Worm (Caenorhabditis elegans) whole organism, L3 larva: Measurements from ENCODE around the gene Y9C2UA.1.

Experiments used
- R02D3.7 ChIP-seq: fragments of 150-350 bp; optimal IDR thresholded peaks from 2 replicates; lab custom pipeline; 2014; ENCODE audit warnings: missing biosample characterization, missing genetic modification characterization
- ZK546.5 ChIP-seq: sonication (generic microtip); optimal IDR thresholded peaks from 2 replicates; lab custom pipeline; 2017; ENCODE audit warnings: missing biosample characterization, missing genetic modification characterization
- aly-2 ChIP-seq: fragments of 150-350 bp; optimal IDR thresholded peaks from 2 replicates; lab custom pipeline; 2014; ENCODE audit warnings: missing biosample characterization, missing genetic modification characterization
- ama-1 ChIP-seq: fragments of 150-350 bp; optimal IDR thresholded peaks from 2 replicates; lab custom pipeline; 2018
- ceh-16 ChIP-seq: sonication (generic microtip); optimal IDR thresholded peaks from 2 replicates; lab custom pipeline; 2017; ENCODE audit warnings: missing biosample characterization, missing genetic modification characterization
- ceh-28 ChIP-seq: fragments of 150-350 bp; optimal IDR thresholded peaks from 2 replicates; lab custom pipeline; 2014; ENCODE audit warnings: missing biosample characterization, missing genetic modification reagents, missing genetic modification characterization
- ceh-82 ChIP-seq: fragments of 150-350 bp; optimal IDR thresholded peaks from 2 replicates; lab custom pipeline; 2014; ENCODE audit warnings: missing biosample characterization, missing genetic modification characterization
- ceh-9 ChIP-seq: sonication (generic microtip); optimal IDR thresholded peaks from 2 replicates; lab custom pipeline; 2018; ENCODE audit warnings: missing biosample characterization, missing genetic modification characterization
- daf-12 ChIP-seq: fragments of 150-350 bp; optimal IDR thresholded peaks from 2 replicates; lab custom pipeline; 2014; ENCODE audit warnings: missing biosample characterization, missing genetic modification reagents, missing genetic modification characterization
- egl-27 ChIP-seq: sonication (generic microtip); optimal IDR thresholded peaks from 4 replicates; lab custom pipeline; 2017; ENCODE audit warnings: missing biosample characterization, missing genetic modification reagents, missing genetic modification characterization
- egl-5 ChIP-seq: fragments of 150-350 bp; optimal IDR thresholded peaks from 2 replicates; lab custom pipeline; 2017; ENCODE audit warnings: missing biosample characterization, missing genetic modification reagents, missing genetic modification characterization, inconsistent platforms
- elt-1 ChIP-seq: fragments of 150-350 bp; optimal IDR thresholded peaks from 2 replicates; lab custom pipeline; 2014; ENCODE audit warnings: missing biosample characterization, missing genetic modification characterization
- elt-2 ChIP-seq: sonication (generic microtip); optimal IDR thresholded peaks from 2 replicates; lab custom pipeline; 2016; ENCODE audit warnings: missing genetic modification reagents, mild to moderate bottlenecking, missing genetic modification characterization, missing compliant biosample characterization
- elt-3 ChIP-seq, 3 experiments: fragments of 150-350 bp in 1 of 3; sonication (generic microtip) in 2 of 3; optimal IDR thresholded peaks; 2 replicates in 2 of 3; 4 replicates in 1 of 3; lab custom pipeline; 2014 to 2017; ENCODE audit warnings: missing biosample characterization in 3 of 3, missing genetic modification characterization in 3 of 3
- eor-1 ChIP-seq, 2 experiments: fragments of 150-350 bp; optimal IDR thresholded peaks; 2 replicates each; lab custom pipeline; 2014 to 2018; ENCODE audit warnings: missing biosample characterization in 2 of 2, missing genetic modification characterization in 2 of 2
- fkh-10 ChIP-seq: sonication (generic microtip); optimal IDR thresholded peaks from 2 replicates; lab custom pipeline; 2017; ENCODE audit warnings: missing biosample characterization, missing genetic modification reagents, missing genetic modification characterization
- fkh-2 ChIP-seq: fragments of 150-350 bp; optimal IDR thresholded peaks from 2 replicates; lab custom pipeline; 2014; ENCODE audit warnings: missing biosample characterization, missing genetic modification reagents, missing genetic modification characterization
- fos-1 ChIP-seq: fragments of 150-350 bp; optimal IDR thresholded peaks from 2 replicates; lab custom pipeline; 2014; ENCODE audit warnings: missing biosample characterization, missing genetic modification characterization
- hmg-11 ChIP-seq: sonication (generic microtip); optimal IDR thresholded peaks from 2 replicates; lab custom pipeline; 2016; ENCODE audit warnings: missing genetic modification characterization, missing compliant biosample characterization
- jun-1 ChIP-seq: fragments of 150-350 bp; optimal IDR thresholded peaks from 2 replicates; lab custom pipeline; 2014; ENCODE audit warnings: missing biosample characterization, missing genetic modification reagents, missing genetic modification characterization
- lin-15B ChIP-seq: fragments of 150-350 bp; optimal IDR thresholded peaks from 2 replicates; lab custom pipeline; 2014; ENCODE audit warnings: missing biosample characterization, missing genetic modification characterization
- lin-39 ChIP-seq: fragments of 150-350 bp; optimal IDR thresholded peaks from 2 replicates; lab custom pipeline; 2018; ENCODE audit warnings: missing biosample characterization, missing genetic modification reagents, missing genetic modification characterization
- lsy-12 ChIP-seq: sonication (generic microtip); optimal IDR thresholded peaks from 2 replicates; lab custom pipeline; 2016; ENCODE audit warnings: mild to moderate bottlenecking, missing genetic modification characterization, missing compliant biosample characterization
- mdl-1 ChIP-seq: fragments of 150-350 bp; optimal IDR thresholded peaks from 2 replicates; lab custom pipeline; 2014; ENCODE audit warnings: missing biosample characterization, missing genetic modification characterization
- mml-1 ChIP-seq: fragments of 150-350 bp; sonication (generic microtip); optimal IDR thresholded peaks from 3 replicates; lab custom pipeline; 2014; ENCODE audit warnings: missing biosample characterization, missing genetic modification characterization
- nfya-1 ChIP-seq: sonication (generic microtip); optimal IDR thresholded peaks from 2 replicates; lab custom pipeline; 2017; ENCODE audit warnings: missing genetic modification characterization, mild to moderate bottlenecking, missing compliant biosample characterization, antibody characterized with exemption, moderate library complexity; ENCODE audit not compliant: insufficient read depth
- nhr-11 ChIP-seq: fragments of 150-350 bp; optimal IDR thresholded peaks from 2 replicates; lab custom pipeline; 2014; ENCODE audit warnings: missing biosample characterization, missing genetic modification characterization
- nhr-12 ChIP-seq: fragments of 150-350 bp; optimal IDR thresholded peaks from 2 replicates; lab custom pipeline; 2014; ENCODE audit warnings: missing biosample characterization, missing genetic modification characterization
- nhr-23 ChIP-seq: fragments of 150-350 bp; optimal IDR thresholded peaks from 2 replicates; lab custom pipeline; 2014; ENCODE audit warnings: missing biosample characterization, missing genetic modification reagents, missing genetic modification characterization
- nhr-237 ChIP-seq: fragments of 150-350 bp; optimal IDR thresholded peaks from 2 replicates; lab custom pipeline; 2014; ENCODE audit warnings: missing biosample characterization, missing genetic modification characterization
- nhr-25 ChIP-seq: sonication (generic microtip); optimal IDR thresholded peaks from 2 replicates; lab custom pipeline; 2017; ENCODE audit warnings: missing biosample characterization, missing genetic modification characterization
- nhr-28 ChIP-seq: fragments of 150-350 bp; optimal IDR thresholded peaks from 2 replicates; lab custom pipeline; 2014; ENCODE audit warnings: missing biosample characterization, missing genetic modification characterization
- nhr-43 ChIP-seq: sonication (generic microtip); optimal IDR thresholded peaks from 2 replicates; lab custom pipeline; 2016; ENCODE audit warnings: mild to moderate bottlenecking, missing genetic modification characterization, missing compliant biosample characterization; ENCODE audit not compliant: poor library complexity, severe bottlenecking
- nhr-67 ChIP-seq: fragments of 150-350 bp; optimal IDR thresholded peaks from 2 replicates; lab custom pipeline; 2014; ENCODE audit warnings: missing biosample characterization, missing genetic modification characterization
- nhr-76 ChIP-seq: fragments of 150-350 bp; sonication (generic microtip); optimal IDR thresholded peaks from 5 replicates; lab custom pipeline; 2014; ENCODE audit warnings: missing biosample characterization, missing genetic modification characterization
- nhr-77 ChIP-seq: fragments of 150-350 bp; optimal IDR thresholded peaks from 2 replicates; lab custom pipeline; 2014; ENCODE audit warnings: missing biosample characterization, missing genetic modification characterization
- pha-4 ChIP-seq: fragments of 150-350 bp; optimal IDR thresholded peaks from 2 replicates; lab custom pipeline; 2014; ENCODE audit warnings: missing biosample characterization, missing genetic modification reagents, missing genetic modification characterization
- pqm-1 ChIP-seq: fragments of 150-350 bp; optimal IDR thresholded peaks from 2 replicates; lab custom pipeline; 2017; ENCODE audit warnings: missing biosample characterization, missing genetic modification characterization, inconsistent platforms
- sea-2 ChIP-seq: fragments of 150-350 bp; sonication (generic microtip); optimal IDR thresholded peaks from 4 replicates; lab custom pipeline; 2014; ENCODE audit warnings: missing biosample characterization, missing genetic modification reagents, missing genetic modification characterization
- skn-1 ChIP-seq: fragments of 150-350 bp; optimal IDR thresholded peaks from 2 replicates; lab custom pipeline; 2014; ENCODE audit warnings: missing biosample characterization, missing genetic modification characterization
- snpc-4 ChIP-seq: fragments of 150-350 bp; optimal IDR thresholded peaks from 2 replicates; lab custom pipeline; 2014; ENCODE audit warnings: missing biosample characterization, missing genetic modification characterization
- tbx-2 ChIP-seq: sonication (generic microtip); optimal IDR thresholded peaks from 2 replicates; lab custom pipeline; 2016; ENCODE audit warnings: mild to moderate bottlenecking, missing genetic modification characterization, missing compliant biosample characterization
- unc-39 ChIP-seq: sonication (generic microtip); optimal IDR thresholded peaks from 4 replicates; lab custom pipeline; 2017; ENCODE audit warnings: missing biosample characterization, missing genetic modification characterization
- unc-62 ChIP-seq: fragments of 150-350 bp; sonication (generic microtip); optimal IDR thresholded peaks from 4 replicates; lab custom pipeline; 2014; ENCODE audit warnings: missing biosample characterization, missing genetic modification reagents, missing genetic modification characterization
- zag-1 ChIP-seq: fragments of 150-350 bp; optimal IDR thresholded peaks from 2 replicates; lab custom pipeline; 2014; ENCODE audit warnings: missing biosample characterization, missing genetic modification characterization
- ztf-11 ChIP-seq: fragments of 150-350 bp; optimal IDR thresholded peaks from 2 replicates; lab custom pipeline; 2014; ENCODE audit warnings: missing biosample characterization, missing genetic modification characterization
- ztf-4 ChIP-seq: fragments of 150-350 bp; optimal IDR thresholded peaks from 2 replicates; lab custom pipeline; 2014; ENCODE audit warnings: missing biosample characterization, missing genetic modification characterization

Gene Y9C2UA.1

DNA sequence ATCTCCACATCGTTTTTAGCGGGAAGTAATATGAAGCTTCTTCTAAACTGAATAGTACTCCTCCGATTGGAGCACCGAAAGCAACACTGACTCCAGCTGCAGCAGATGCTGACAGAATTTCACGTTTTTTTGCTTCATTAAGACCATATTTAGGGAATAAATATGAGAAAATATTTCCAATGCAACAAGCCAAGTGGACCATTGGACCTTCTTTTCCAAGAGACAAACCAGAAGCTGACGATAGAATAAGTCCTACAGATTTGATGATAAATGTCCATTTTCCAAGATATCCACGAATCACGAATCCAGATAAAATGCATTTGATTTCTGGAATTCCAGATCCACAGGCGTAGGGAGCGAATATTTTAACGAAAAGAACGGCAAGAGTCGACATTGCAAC is 42.1 kb upstream of the Y9C2UA.1 start:
- TF ChIP-seq ceh-9 (tag; lab: Kevin White, UChicago) (no peak), skn-1 (tag; lab: Kevin White, UChicago) (no peak), hmg-11 (no peak), nhr-23 (no peak), elt-1 (tag; lab: Kevin White, UChicago) (no peak), daf-12 (tag; lab: Kevin White, UChicago) (no peak), sea-2 (GFP tag; lab: Kevin White, UChicago) (no peak), pha-4 (tag; lab: Kevin White, UChicago) (no peak), elt-3 (tag; optimal IDR thresholded peaks at IDR 0.05; lab: Kevin White, UChicago) (no peak), tbx-2 (no peak), jun-1 (tag; lab: Kevin White, UChicago) (no peak), egl-5 (tag; lab: Kevin White, UChicago) (no peak), eor-1 (tag; optimal IDR thresholded peaks at IDR 0.05; lab: Kevin White, UChicago) (no peak), lin-15B (tag; lab: Kevin White, UChicago) (no peak), nfya-1 (no peak), egl-27 (tag; lab: Kevin White, UChicago) (no peak), elt-2 (tag; lab: Kevin White, UChicago) (no peak), nhr-76 (no peak), nhr-11 (tag; lab: Kevin White, UChicago) (no peak)

DNA sequence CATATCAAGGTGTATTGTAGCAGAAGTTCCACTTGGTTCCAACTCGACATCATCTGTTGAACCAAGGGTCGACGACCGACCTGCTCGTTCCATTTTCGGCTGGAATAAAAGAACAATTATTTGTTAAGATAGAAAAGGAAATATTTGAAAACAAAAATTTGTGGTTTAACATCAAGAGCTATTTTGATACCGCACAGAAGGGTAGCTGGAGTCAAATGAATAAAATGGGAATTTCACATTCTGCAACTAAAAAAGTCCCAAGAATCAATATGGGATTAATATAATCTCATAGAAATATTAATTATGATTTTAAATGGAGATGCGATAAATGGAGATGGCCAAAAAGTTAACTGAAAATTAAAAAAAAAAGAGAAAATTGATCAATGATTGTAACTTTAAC is 40.9 kb upstream of the Y9C2UA.1 start, which contains the start of gene clh-5:
TSS of gene clh-5 (minus strand) at position 101 of the 400 bp plus-strand sequence.
- TF ChIP-seq ceh-9 (tag; lab: Kevin White, UChicago) (no peak), elt-1 (tag; lab: Kevin White, UChicago) (no peak), nhr-67 (tag; lab: Kevin White, UChicago) (no peak), lsy-12 (no peak), hmg-11 (no peak), unc-39 (tag; lab: Kevin White, UChicago) (no peak), ZK546.5 (tag; lab: Kevin White, UChicago) (no peak), fkh-2 (tag; lab: Kevin White, UChicago) (no peak)

DNA sequence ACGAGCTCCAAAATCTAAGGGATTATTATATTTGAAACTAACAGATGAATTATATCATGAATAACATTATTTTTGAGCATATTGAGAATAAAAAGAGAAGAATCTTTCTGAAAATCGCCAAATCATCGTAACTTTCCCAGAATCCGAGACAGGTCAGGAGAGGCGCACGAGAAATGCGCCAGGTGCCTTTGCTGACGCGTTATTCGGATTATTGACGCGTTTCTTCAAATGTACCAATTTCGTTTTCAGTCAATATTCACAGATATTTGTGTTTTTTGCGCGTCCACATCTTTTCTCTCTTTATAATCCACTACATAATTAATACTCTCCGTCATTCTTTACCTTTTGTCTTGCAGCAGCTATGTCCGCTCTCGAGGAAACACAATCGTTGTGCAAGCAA is 40.4 kb upstream of the Y9C2UA.1 start, which contains the start of gene T24H10.1:
TSS of gene T24H10.1 (plus strand) at position 355 of the 400 bp plus-strand sequence.
- TF ChIP-seq unc-62 (GFP tag; lab: Kevin White, UChicago) (no peak), unc-39 (tag; lab: Kevin White, UChicago) (no peak), eor-1 (tag; optimal IDR thresholded peaks at IDR 0.05; lab: Kevin White, UChicago) (no peak), ztf-4 (tag; lab: Kevin White, UChicago) (no peak), nhr-237 (no peak), ama-1 (lab: Kevin White, UChicago) (no peak), nhr-12 (tag; lab: Kevin White, UChicago) (no peak), ZK546.5 (tag; lab: Kevin White, UChicago) (no peak), fkh-10 (no peak), nhr-76 (no peak), elt-1 (tag; lab: Kevin White, UChicago) (no peak), nhr-23 (peak; percentile 65), nhr-43 (tag; lab: Kevin White, UChicago) (peak; percentile 48), daf-12 (tag; lab: Kevin White, UChicago) (no peak), nfya-1 (peak; percentile 72), skn-1 (tag; lab: Kevin White, UChicago) (peak; percentile 72), lsy-12 (peak; percentile 14), nhr-67 (tag; lab: Kevin White, UChicago) (no peak), fos-1 (tag; lab: Kevin White, UChicago) (no peak), mml-1 (tag; lab: Kevin White, UChicago) (no peak), snpc-4 (tag; lab: Kevin White, UChicago) (peak; percentile 56), ceh-28 (tag; lab: Kevin White, UChicago) (peak; percentile 28), elt-3 (tag; optimal IDR thresholded peaks at IDR 0.05; lab: Kevin White, UChicago) (no peak), fkh-2 (tag; lab: Kevin White, UChicago) (no peak), egl-5 (tag; lab: Kevin White, UChicago) (no peak), elt-2 (tag; lab: Kevin White, UChicago) (peak; percentile 30), mdl-1 (tag; lab: Kevin White, UChicago) (no peak), ceh-9 (tag; lab: Kevin White, UChicago) (no peak), pqm-1 (tag; lab: Kevin White, UChicago) (peak; percentile 12), lin-15B (tag; lab: Kevin White, UChicago) (peak; percentile 67), ceh-16 (no peak), nhr-11 (tag; lab: Kevin White, UChicago) (no peak), nhr-28 (tag; lab: Kevin White, UChicago) (no peak), nhr-25 (tag; lab: Kevin White, UChicago) (peak; percentile 51), aly-2 (tag; lab: Kevin White, UChicago) (no peak), ceh-82 (no peak), R02D3.7 (tag; lab: Kevin White, UChicago) (peak; percentile 25), tbx-2 (peak; percentile 55), ztf-11 (tag; lab: Kevin White, UChicago) (no peak), zag-1 (tag; lab: Kevin White, UChicago) (no peak), jun-1 (tag; lab: Kevin White, UChicago) (no peak), pha-4 (tag; lab: Kevin White, UChicago) (peak; percentile 72), egl-27 (tag; lab: Kevin White, UChicago) (no peak), lin-39 (tag; lab: Kevin White, UChicago) (no peak), nhr-77 (no peak)
